Fruit fly (Drosophila melanogaster) whole organism, embryonic: ENCODE data around the gene CG32488.
A peak's percentile ranks its signal among the peaks of the same experiment; 100 is the strongest.

Experiments used
- CG11695 ChIP-seq: fragments of 200-800 bp; sonication (Bioruptor generic); IDR thresholded peaks from 3 replicates; pipeline ENCODE4 v1.3.6; 2022; ENCODE audit warnings: missing biosample characterization, missing genetic modification characterization
- CG11696 ChIP-seq: fragments of 200-800 bp; sonication (Bioruptor generic); IDR thresholded peaks from 2 replicates; pipeline ENCODE4 v1.3.6; 2022; ENCODE audit warnings: missing biosample characterization, missing genetic modification characterization
- CG11723 ChIP-seq: fragments of 200-800 bp; sonication (Bioruptor generic); optimal IDR thresholded peaks from 2 replicates; lab custom pipeline; 2017; ENCODE audit warnings: missing biosample characterization, mild to moderate bottlenecking, missing genetic modification characterization
- CG12104 ChIP-seq: fragments of 200-800 bp; sonication (Bioruptor generic); optimal IDR thresholded peaks from 3 replicates; lab custom pipeline; 2016; ENCODE audit warnings: missing biosample characterization, missing genetic modification characterization
- CG12236 ChIP-seq: fragments of 200-800 bp; sonication (Bioruptor generic); optimal IDR thresholded peaks from 2 replicates; lab custom pipeline; 2016; ENCODE audit warnings: missing biosample characterization, missing genetic modification characterization
- CG12769 ChIP-seq: fragments of 200-800 bp; sonication (Bioruptor generic); optimal IDR thresholded peaks from 2 replicates; lab custom pipeline; 2019; ENCODE audit warnings: missing biosample characterization, mild to moderate bottlenecking, missing genetic modification characterization, moderate library complexity
- CG17328 ChIP-seq: fragments of 200-800 bp; sonication (Bioruptor generic); IDR thresholded peaks from 2 replicates; pipeline ENCODE4 v1.3.6; 2022; ENCODE audit warnings: missing biosample characterization, missing genetic modification characterization
- CG3726 ChIP-seq: fragments of 200-800 bp; sonication (Bioruptor generic); IDR thresholded peaks from 3 replicates; pipeline ENCODE4, ENCODE4 v1.3.6; 2022; ENCODE audit warnings: missing biosample characterization, missing genetic modification characterization
- CG5180 ChIP-seq: fragments of 200-800 bp; sonication (Bioruptor generic); optimal IDR thresholded peaks from 3 replicates; lab custom pipeline; 2017; ENCODE audit warnings: missing biosample characterization, missing genetic modification characterization, mild to moderate bottlenecking, moderate library complexity, missing genetic modification reagents
- CG5953 ChIP-seq: fragments of 200-800 bp; sonication (Bioruptor generic); IDR thresholded peaks from 2 replicates; pipeline ENCODE4 v1.3.6; 2022; ENCODE audit warnings: missing biosample characterization, missing genetic modification characterization
- CG6254 ChIP-seq: fragments of 200-800 bp; sonication (Bioruptor generic); optimal IDR thresholded peaks from 3 replicates; lab custom pipeline; 2017; ENCODE audit warnings: mild to moderate bottlenecking, missing biosample characterization, missing genetic modification reagents, missing genetic modification characterization
- CG6689 ChIP-seq: fragments of 200-800 bp; sonication (Bioruptor generic); IDR thresholded peaks from 2 replicates; pipeline ENCODE4 v1.3.6; 2022; ENCODE audit warnings: missing biosample characterization, missing genetic modification characterization
- CG6765 ChIP-seq: fragments of 200-800 bp; sonication (Bioruptor generic); optimal IDR thresholded peaks from 3 replicates; lab custom pipeline; 2017; ENCODE audit warnings: missing biosample characterization, mild to moderate bottlenecking, missing genetic modification characterization
- CG6791 ChIP-seq: fragments of 200-800 bp; sonication (Bioruptor generic); IDR thresholded peaks from 3 replicates; pipeline ENCODE4 v1.3.6; 2022; ENCODE audit warnings: missing biosample characterization, missing genetic modification characterization; ENCODE audit not compliant: partially characterized antibody
- CG9817 ChIP-seq: fragments of 200-800 bp; sonication (Bioruptor generic); optimal IDR thresholded peaks from 2 replicates; lab custom pipeline; 2018; ENCODE audit warnings: missing biosample characterization, mild to moderate bottlenecking, missing genetic modification characterization, moderate library complexity
- Camta ChIP-seq: fragments of 200-800 bp; sonication (Bioruptor generic); optimal IDR thresholded peaks from 2 replicates; lab custom pipeline; 2016; ENCODE audit warnings: missing biosample characterization, missing genetic modification characterization
- D19B ChIP-seq: fragments of 200-800 bp; sonication (Bioruptor generic); optimal IDR thresholded peaks from 2 replicates; lab custom pipeline; 2017; ENCODE audit warnings: missing biosample characterization, mild to moderate bottlenecking, missing genetic modification characterization
- Deaf1 ChIP-seq: fragments of 200-800 bp; optimal IDR thresholded peaks from 3 replicates; lab custom pipeline; 2019; ENCODE audit warnings: missing biosample characterization, mild to moderate bottlenecking, missing genetic modification characterization, moderate library complexity
- Dfd ChIP-seq, 2 experiments: fragments of >200 bp; optimal IDR thresholded peaks; 2 replicates each; lab custom pipeline; 2017; ENCODE audit warnings: missing biosample characterization in 2 of 2, missing genetic modification characterization in 2 of 2
- Dip2 ChIP-seq: fragments of 200-800 bp; sonication (Bioruptor generic); IDR thresholded peaks from 2 replicates; pipeline ENCODE4 v1.3.6; 2022; ENCODE audit warnings: missing biosample characterization, missing genetic modification characterization
- Elba2 ChIP-seq: fragments of 200-800 bp; sonication (Bioruptor generic); optimal IDR thresholded peaks from 3 replicates; lab custom pipeline; 2016; ENCODE audit warnings: missing biosample characterization, missing genetic modification characterization
- Ets97D ChIP-seq: fragments of 200-800 bp; sonication (Bioruptor generic); optimal IDR thresholded peaks from 3 replicates; lab custom pipeline; 2016; ENCODE audit warnings: missing biosample characterization, missing genetic modification characterization
- Fer2 ChIP-seq: fragments of 200-800 bp; sonication (Bioruptor generic); optimal IDR thresholded peaks from 2 replicates; lab custom pipeline; 2018; ENCODE audit warnings: missing biosample characterization, mild to moderate bottlenecking, missing genetic modification characterization, moderate library complexity
- Gsc ChIP-seq: fragments of 200-800 bp; sonication (Bioruptor generic); IDR thresholded peaks from 2 replicates; pipeline ENCODE4 v1.3.6; 2022; ENCODE audit warnings: missing biosample characterization, missing genetic modification characterization
- HmgD ChIP-seq: fragments of 200-800 bp; sonication (Bioruptor generic); optimal IDR thresholded peaks from 3 replicates; lab custom pipeline; 2016; ENCODE audit warnings: missing biosample characterization, missing genetic modification characterization
- NK7.1 ChIP-seq: fragments of 200-800 bp; sonication (Bioruptor generic); optimal IDR thresholded peaks from 3 replicates; lab custom pipeline; 2016; ENCODE audit warnings: missing biosample characterization, missing genetic modification characterization
- Sin3A ChIP-seq: fragments of >200 bp; optimal IDR thresholded peaks from 2 replicates; lab custom pipeline; 2018
- Sry-β ChIP-seq: fragments of 200-800 bp; sonication (Bioruptor generic); optimal IDR thresholded peaks from 2 replicates; lab custom pipeline; 2018; ENCODE audit warnings: missing biosample characterization, mild to moderate bottlenecking, missing genetic modification characterization, moderate library complexity
- Xrp1 ChIP-seq: fragments of 200-800 bp; sonication (Bioruptor generic); IDR thresholded peaks from 2 replicates; pipeline ENCODE4 v1.3.6; 2022; ENCODE audit warnings: missing biosample characterization, missing genetic modification characterization
- YL-1 ChIP-seq: fragments of 200-800 bp; sonication (Bioruptor generic); optimal IDR thresholded peaks from 3 replicates; lab custom pipeline; 2017; ENCODE audit warnings: missing biosample characterization, mild to moderate bottlenecking, missing genetic modification characterization
- ab ChIP-seq: fragments of 200-800 bp; sonication (Bioruptor generic); optimal IDR thresholded peaks from 2 replicates; lab custom pipeline; 2016; ENCODE audit warnings: missing biosample characterization, missing genetic modification characterization
- abd-A ChIP-seq: fragments of 200-800 bp; sonication (Bioruptor generic); optimal IDR thresholded peaks from 3 replicates; lab custom pipeline; 2019; ENCODE audit warnings: missing biosample characterization, mild to moderate bottlenecking, missing genetic modification characterization, moderate library complexity
- bbx ChIP-seq: fragments of 200-800 bp; sonication (Bioruptor generic); IDR thresholded peaks from 2 replicates; pipeline ENCODE4 v1.3.6; 2022; ENCODE audit warnings: missing biosample characterization, missing genetic modification characterization; ENCODE audit not compliant: partially characterized antibody
- bcd ChIP-seq: fragments of 200-800 bp; sonication (Bioruptor generic); optimal IDR thresholded peaks from 2 replicates; lab custom pipeline; 2017; ENCODE audit warnings: missing biosample characterization, mild to moderate bottlenecking, missing genetic modification characterization
- br ChIP-seq: fragments of >200 bp; optimal IDR thresholded peaks from 2 replicates; lab custom pipeline; 2017
- cas ChIP-seq: fragments of 200-800 bp; sonication (Bioruptor generic); IDR thresholded peaks from 2 replicates; pipeline ENCODE4 v1.3.6; 2022; ENCODE audit warnings: missing biosample characterization, missing genetic modification characterization
- cato ChIP-seq: fragments of 200-800 bp; sonication (Bioruptor generic); optimal IDR thresholded peaks from 2 replicates; lab custom pipeline; 2016; ENCODE audit warnings: missing biosample characterization, missing genetic modification characterization, borderline replicate concordance
- ci ChIP-seq: fragments of 200-800 bp; sonication (Bioruptor generic); IDR thresholded peaks from 3 replicates; pipeline ENCODE4 v1.3.6; 2022; ENCODE audit warnings: missing biosample characterization, missing genetic modification characterization
- crp ChIP-seq, 2 experiments: fragments of 200-800 bp; sonication (Bioruptor generic); optimal IDR thresholded peaks; 2 replicates in 1 of 2; 3 replicates in 1 of 2; lab custom pipeline; 2017; ENCODE audit warnings: missing biosample characterization in 2 of 2, missing genetic modification characterization in 2 of 2, mild to moderate bottlenecking in 1 of 2, moderate library complexity in 1 of 2
- cwo ChIP-seq: fragments of 200-800 bp; sonication (Bioruptor generic); optimal IDR thresholded peaks from 3 replicates; lab custom pipeline; 2017; ENCODE audit warnings: missing biosample characterization, missing genetic modification characterization, mild to moderate bottlenecking, moderate library complexity, missing genetic modification reagents
- jigr1 ChIP-seq: fragments of 200-800 bp; sonication (Bioruptor generic); IDR thresholded peaks from 3 replicates; pipeline ENCODE4 v1.3.6; 2022; ENCODE audit warnings: missing biosample characterization, missing genetic modification characterization
- nau ChIP-seq: fragments of 200-800 bp; sonication (Bioruptor generic); optimal IDR thresholded peaks from 3 replicates; lab custom pipeline; 2017; ENCODE audit warnings: missing biosample characterization, mild to moderate bottlenecking, missing genetic modification characterization, missing genetic modification reagents
- psq ChIP-seq: fragments of 200-800 bp; sonication (Bioruptor generic); optimal IDR thresholded peaks from 2 replicates; lab custom pipeline; 2017; ENCODE audit warnings: missing biosample characterization, missing genetic modification characterization
- ro ChIP-seq: fragments of 200-800 bp; sonication (Bioruptor generic); IDR thresholded peaks from 2 replicates; pipeline ENCODE4 v1.3.6; 2022; ENCODE audit warnings: missing biosample characterization, missing genetic modification characterization
- sens ChIP-seq: fragments of 200-800 bp; sonication (Bioruptor generic); peaks from one replicate; lab custom pipeline; 2016; ENCODE audit warnings: missing biosample characterization, missing genetic modification characterization
- so ChIP-seq: fragments of 200-800 bp; sonication (Bioruptor generic); IDR thresholded peaks from 3 replicates; pipeline ENCODE4 v1.3.6; 2022; ENCODE audit warnings: missing biosample characterization, missing genetic modification characterization
- trh ChIP-seq: fragments of 200-800 bp; sonication (Bioruptor generic); optimal IDR thresholded peaks from 2 replicates; lab custom pipeline; 2016; ENCODE audit warnings: missing biosample characterization, missing genetic modification characterization
- z ChIP-seq: fragments of 200-800 bp; sonication (Bioruptor generic); IDR thresholded peaks from 3 replicates; pipeline ENCODE4 v1.3.6; 2022; ENCODE audit warnings: missing biosample characterization, missing genetic modification characterization
- zfh1 ChIP-seq: fragments of 200-800 bp; sonication (Bioruptor generic); IDR thresholded peaks from 3 replicates; pipeline ENCODE4 v1.3.6; 2022; ENCODE audit warnings: missing biosample characterization, missing genetic modification characterization

The CG32488 gene

DNA sequence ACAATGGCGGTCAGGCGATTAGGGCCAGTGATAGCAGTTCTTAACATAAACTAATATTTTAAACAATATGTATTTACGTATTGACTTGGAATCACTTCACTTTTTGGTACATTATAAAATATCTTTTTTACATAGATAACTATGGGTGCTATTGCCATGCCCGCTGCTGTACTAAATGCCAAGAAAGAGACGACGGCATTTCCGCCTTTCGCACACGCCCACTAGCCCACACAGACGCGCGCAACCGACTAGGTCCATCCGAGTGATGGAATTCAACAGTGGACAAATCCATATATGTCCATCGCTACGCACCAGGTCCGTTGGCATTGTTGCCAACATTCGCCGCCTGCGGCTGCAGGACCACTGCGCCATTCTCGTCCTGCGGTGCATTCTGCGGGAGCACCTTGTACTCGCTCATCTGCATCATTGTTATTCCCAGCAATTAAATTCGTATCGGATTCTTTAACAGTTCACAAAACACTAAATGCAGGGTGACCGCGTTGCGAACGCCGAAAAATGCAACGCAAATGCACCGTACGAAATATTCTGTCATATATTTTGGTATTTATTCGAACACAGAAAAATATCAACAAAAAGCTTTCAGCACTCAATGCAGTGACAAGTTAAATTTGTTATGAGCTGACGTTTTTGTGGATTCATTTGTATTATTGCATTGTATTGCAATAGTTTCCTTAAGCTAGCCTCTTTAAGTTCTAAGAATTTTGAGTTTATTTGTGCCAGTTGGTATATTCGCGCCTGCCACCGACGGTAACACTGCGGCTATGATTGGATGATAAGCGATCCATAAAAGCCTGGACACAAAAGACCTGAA lies 30.7 kb upstream of the CG32488 start, which contains the start of the genes scramb2 and Sk2 (continued):
- TF ChIP-seq CG6254 (GFP tag; lab: Kevin White, UChicago) (peak; percentile 94), br (lab: Kevin White, UChicago) (no peak), crp (GFP tag; optimal IDR thresholded peaks at IDR 0.05; lab: Kevin White, UChicago) (peak in 1 of 2 experiments; percentile 59), NK7.1 (peak; percentile 32), z (GFP tag; lab: Robert Waterston, UW) (peak; percentile 70; the same call in 2 of the 3 replicates), Dfd (GFP tag; optimal IDR thresholded peaks at IDR 0.05; lab: Kevin White, UChicago) (peak in 1 of 2 experiments; percentile 19), CG6689 (GFP tag; lab: Robert Waterston, UW) (peak; percentile 93), CG12104 (GFP tag; lab: Kevin White, UChicago) (peak; percentile 93), cato (peak; percentile 88), D19B (peak; percentile 83), CG11723 (GFP tag; lab: Kevin White, UChicago) (peak; percentile 95), Camta (GFP tag; lab: Kevin White, UChicago) (peak; percentile 80), so (GFP tag; lab: Robert Waterston, UW) (peak; percentile 95; the same call in 2 of the 3 replicates), zfh1 (GFP tag; lab: Robert Waterston, UW) (peak; percentile 95), YL-1 (GFP tag; lab: Kevin White, UChicago) (peak; percentile 88), CG6791 (GFP tag; lab: Robert Waterston, UW) (no peak), CG12236 (GFP tag; lab: Kevin White, UChicago) (peak; percentile 58), CG11695 (GFP tag; lab: Robert Waterston, UW) (peak; percentile 97), sens (GFP tag; lab: Kevin White, UChicago) (peak; percentile 99), Xrp1 (GFP tag; lab: Robert Waterston, UW) (peak; percentile 96), psq (GFP tag; lab: Kevin White, UChicago) (peak; percentile 78), Sry-β (GFP tag; lab: Kevin White, UChicago) (peak; percentile 46), Elba2 (GFP tag; lab: Kevin White, UChicago) (peak; percentile 47), CG12769 (peak; percentile 96), ro (peak; percentile 83), ab (GFP tag; lab: Kevin White, UChicago) (peak; percentile 71), CG6765 (GFP tag; lab: Kevin White, UChicago) (peak; percentile 92), abd-A (tag; lab: Kevin White, UChicago) (no peak), Ets97D (GFP tag; lab: Kevin White, UChicago) (peak; percentile 60), CG5180 (peak; percentile 88), cas (GFP tag; lab: Robert Waterston, UW) (peak; percentile 82), jigr1 (GFP tag; lab: Robert Waterston, UW) (peak; percentile 90), cwo (GFP tag; lab: Kevin White, UChicago) (peak; percentile 93), bcd (peak; percentile 95), CG3726 (peak; percentile 91), CG9817 (tag; lab: Kevin White, UChicago) (peak; percentile 94), trh (GFP tag; lab: Kevin White, UChicago) (peak; percentile 64), HmgD (GFP tag; lab: Kevin White, UChicago) (peak; percentile 8), CG17328 (GFP tag; lab: Robert Waterston, UW) (peak; percentile 95), Fer2 (tag; lab: Kevin White, UChicago) (peak; percentile 91), ci (GFP tag; lab: Robert Waterston, UW) (peak; percentile 97), CG11696 (GFP tag; lab: Robert Waterston, UW) (peak; percentile 100), Dip2 (peak; percentile 55; the same call in 1 of the 2 replicates), Sin3A (lab: Kevin White, UChicago) (peak; percentile 95), Gsc (GFP tag; lab: Robert Waterston, UW) (peak; percentile 78), CG5953 (GFP tag; lab: Robert Waterston, UW) (peak; percentile 94), nau (GFP tag; lab: Kevin White, UChicago) (peak; percentile 94), Deaf1 (tag; lab: Kevin White, UChicago) (peak; percentile 76), bbx (no peak)
